Worm (Caenorhabditis elegans): ENCODE results near the gene col-77.

Gene col-77

DNA sequence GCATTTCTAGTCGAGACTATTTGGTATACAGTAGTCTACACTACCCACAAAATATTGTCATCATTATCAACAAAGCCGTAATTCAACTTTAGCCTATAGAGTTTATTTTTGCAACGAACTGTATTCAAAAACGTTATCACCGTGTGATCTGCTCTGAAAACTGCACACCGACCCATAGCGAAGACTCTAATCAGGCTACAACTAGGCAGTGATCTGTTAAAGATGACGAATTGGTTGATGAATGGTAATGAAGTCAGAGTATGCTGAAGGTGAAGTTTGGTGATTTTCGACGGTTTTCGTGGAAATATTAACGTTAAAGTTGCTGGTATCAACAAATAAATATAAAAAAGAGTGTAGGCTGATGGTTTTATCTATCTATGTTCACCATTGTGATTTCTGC lies 27.7 kb upstream of the col-77 start:
- TF ChIP-seq lin-13 (GFP tag; optimal IDR thresholded peaks at IDR 0.05) (no peak), ceh-82 (tag; optimal IDR thresholded peaks at IDR 0.05) (no peak), sma-9 (GFP tag; optimal IDR thresholded peaks at IDR 0.05) (peak; percentile 13), sma-9 (tag; optimal IDR thresholded peaks at IDR 0.05) (no peak), nhr-10 (tag; optimal IDR thresholded peaks at IDR 0.05) (no peak), sma-3 (GFP tag; optimal IDR thresholded peaks at IDR 0.05) (no peak), ceh-16 (tag; optimal IDR thresholded peaks at IDR 0.05) (no peak), fos-1 (tag; optimal IDR thresholded peaks at IDR 0.05) (peak; percentile 78)

DNA sequence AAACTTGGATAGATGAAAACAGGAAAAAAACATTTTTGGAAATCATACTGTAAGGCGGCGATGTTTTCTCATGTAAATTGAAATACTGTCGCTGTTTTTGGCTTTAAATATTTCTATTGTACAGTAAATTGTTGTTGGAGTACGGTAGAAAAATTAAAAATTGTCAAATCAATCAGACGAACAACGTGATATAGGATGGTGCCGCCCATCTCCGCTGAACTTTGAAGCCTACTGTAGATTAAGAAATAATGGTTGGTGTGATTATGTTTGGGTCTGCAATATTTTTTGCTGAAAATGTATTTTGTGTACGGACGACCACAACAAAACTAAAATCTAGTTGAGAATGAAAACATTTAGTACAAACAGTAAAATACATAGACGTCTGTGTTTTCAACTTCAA lies 26.4 kb upstream of the col-77 start:
- no peak for TF ChIP-seq F13H6.1 (tag; optimal IDR thresholded peaks at IDR 0.05)
- no peak for TF ChIP-seq egl-27 (tag; optimal IDR thresholded peaks at IDR 0.05)
- TF ChIP-seq elt-1 (tag; optimal IDR thresholded peaks at IDR 0.05), result no peak
- no peak for TF ChIP-seq lin-39 (tag; optimal IDR thresholded peaks at IDR 0.05)
- no peak for TF ChIP-seq nhr-23 (tag; optimal IDR thresholded peaks at IDR 0.05)
- no peak for TF ChIP-seq ama-1 (optimal IDR thresholded peaks at IDR 0.05)
- no peak for TF ChIP-seq gmeb-1 (tag; optimal IDR thresholded peaks at IDR 0.05)
- no peak for TF ChIP-seq blmp-1 (tag; optimal IDR thresholded peaks at IDR 0.05; ENCODE audit: insufficient read depth)
- TF ChIP-seq dmd-4 (tag; optimal IDR thresholded peaks at IDR 0.05), result no peak
- no peak for TF ChIP-seq peb-1 (tag; optimal IDR thresholded peaks at IDR 0.05)
- TF ChIP-seq nhr-237 (tag; optimal IDR thresholded peaks at IDR 0.05), result no peak
- TF ChIP-seq sma-3 (GFP tag; optimal IDR thresholded peaks at IDR 0.05), result no peak

DNA sequence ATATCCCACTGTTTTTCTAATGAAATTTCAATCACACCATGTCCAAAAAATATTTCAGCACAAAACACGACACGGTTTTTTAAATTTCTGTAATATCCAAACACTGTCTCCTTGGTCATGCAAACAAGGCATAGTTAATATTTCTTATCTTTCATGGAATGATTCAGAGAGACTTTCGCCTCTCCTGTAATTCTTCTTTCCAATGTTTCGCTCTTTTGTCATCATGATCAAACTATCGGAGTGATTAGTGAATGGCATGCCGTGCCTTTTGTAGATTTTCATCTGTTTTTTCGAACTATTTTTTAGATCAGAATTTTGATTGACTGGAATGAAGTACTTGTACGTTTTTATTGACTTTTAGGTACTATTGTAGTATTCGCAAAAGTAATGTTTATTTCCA lies 25.2 kb upstream of the col-77 start:
- TF ChIP-seq lin-13 (GFP tag; optimal IDR thresholded peaks at IDR 0.05) (no peak), nhr-25 (tag; optimal IDR thresholded peaks at IDR 0.05) (no peak), skn-1 (tag; optimal IDR thresholded peaks at IDR 0.05) (peak; percentile 76), F13H6.1 (tag; optimal IDR thresholded peaks at IDR 0.05) (no peak), aly-2 (tag; optimal IDR thresholded peaks at IDR 0.05) (no peak), sma-9 (GFP tag; optimal IDR thresholded peaks at IDR 0.05) (peak; percentile 72), sma-9 (tag; optimal IDR thresholded peaks at IDR 0.05) (no peak), nhr-237 (tag; optimal IDR thresholded peaks at IDR 0.05) (no peak), crh-2 (tag; optimal IDR thresholded peaks at IDR 0.05) (no peak), ceh-16 (tag; optimal IDR thresholded peaks at IDR 0.05) (no peak), sma-3 (GFP tag; optimal IDR thresholded peaks at IDR 0.05) (no peak), elt-3 (tag; optimal IDR thresholded peaks at IDR 0.05) (no peak), fos-1 (tag; optimal IDR thresholded peaks at IDR 0.05) (peak; percentile 93), egl-27 (tag; optimal IDR thresholded peaks at IDR 0.05) (no peak), blmp-1 (tag; optimal IDR thresholded peaks at IDR 0.05; ENCODE audit: insufficient read depth) (no peak), nhr-129 (tag; optimal IDR thresholded peaks at IDR 0.05) (no peak), unc-55 (GFP tag; optimal IDR thresholded peaks at IDR 0.05) (no peak), lsy-2 (tag; optimal IDR thresholded peaks at IDR 0.05) (no peak), Y55F3AM.14 (GFP tag; optimal IDR thresholded peaks at IDR 0.05) (no peak), C34F6.9 (tag; optimal IDR thresholded peaks at IDR 0.05) (no peak), snpc-4 (tag; optimal IDR thresholded peaks at IDR 0.05) (no peak), nhr-6 (tag; optimal IDR thresholded peaks at IDR 0.05) (no peak), ztf-11 (tag; optimal IDR thresholded peaks at IDR 0.05) (no peak), ceh-82 (tag; optimal IDR thresholded peaks at IDR 0.05) (no peak), sem-4 (tag; optimal IDR thresholded peaks at IDR 0.05) (no peak), ztf-4 (tag; optimal IDR thresholded peaks at IDR 0.05) (no peak)

DNA sequence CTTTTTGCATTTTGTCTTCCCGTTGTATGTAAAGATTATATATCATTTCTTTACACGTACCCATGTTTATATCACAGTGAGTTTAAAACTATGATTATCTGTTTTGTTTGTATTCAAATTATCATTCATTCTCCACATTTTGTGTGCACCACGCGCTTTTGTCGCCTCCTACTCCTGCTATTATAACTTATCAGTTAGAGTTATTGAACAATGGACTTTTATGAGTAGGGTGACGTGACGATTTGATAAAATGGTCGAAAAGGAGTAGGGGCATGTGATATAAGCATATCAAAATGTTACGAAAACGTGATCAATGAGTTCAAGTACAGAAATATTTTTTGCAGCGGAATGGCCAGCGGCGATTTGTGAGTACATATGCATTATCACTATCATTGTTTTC lies 23.7 kb upstream of the col-77 start:
- TF ChIP-seq gmeb-1 (tag; optimal IDR thresholded peaks at IDR 0.05) (peak; percentile 1), nhr-23 (tag; optimal IDR thresholded peaks at IDR 0.05) (no peak), unc-55 (GFP tag; optimal IDR thresholded peaks at IDR 0.05) (no peak), nhr-77 (tag; optimal IDR thresholded peaks at IDR 0.05) (no peak), lsy-2 (tag; optimal IDR thresholded peaks at IDR 0.05) (peak in 1 of 2 experiments; percentile 39), mdl-1 (tag; optimal IDR thresholded peaks at IDR 0.05) (peak in 1 of 2 experiments; percentile 37), snpc-4 (tag; optimal IDR thresholded peaks at IDR 0.05) (no peak), fos-1 (tag; optimal IDR thresholded peaks at IDR 0.05) (peak; percentile 85), ZK546.5 (tag; optimal IDR thresholded peaks at IDR 0.05) (no peak), nhr-12 (tag; optimal IDR thresholded peaks at IDR 0.05) (no peak), peb-1 (tag; optimal IDR thresholded peaks at IDR 0.05) (no peak), nhr-21 (tag; optimal IDR thresholded peaks at IDR 0.05) (peak; percentile 8), sma-9 (GFP tag; optimal IDR thresholded peaks at IDR 0.05) (peak; percentile 94), sma-9 (tag; optimal IDR thresholded peaks at IDR 0.05) (no peak), zag-1 (tag; optimal IDR thresholded peaks at IDR 0.05) (no peak), blmp-1 (tag; optimal IDR thresholded peaks at IDR 0.05; ENCODE audit: insufficient read depth) (no peak), F13H6.1 (tag; optimal IDR thresholded peaks at IDR 0.05) (peak; percentile 70), crh-2 (tag; optimal IDR thresholded peaks at IDR 0.05) (peak; percentile 90), sem-4 (tag; optimal IDR thresholded peaks at IDR 0.05) (no peak), elt-1 (tag; optimal IDR thresholded peaks at IDR 0.05) (no peak), mab-5 (tag; optimal IDR thresholded peaks at IDR 0.05) (no peak), skn-1 (tag; optimal IDR thresholded peaks at IDR 0.05) (peak; percentile 84), sma-3 (GFP tag; optimal IDR thresholded peaks at IDR 0.05) (peak; percentile 38)

Measured in whole organism, L2 larva.